Worm (Caenorhabditis elegans) whole organism, young adult: ENCODE results near the gene srx-105.

ENCODE experiments used
- attf-6 ChIP-seq: fragments of 200-800 bp; sonication (Bioruptor generic); IDR thresholded peaks from 2 replicates; pipeline ENCODE4 v1.3.6; 2022; ENCODE audit warnings: missing genetic modification reagents, missing genetic modification characterization, missing compliant biosample characterization
- lsy-27 ChIP-seq: sonication (generic microtip); optimal IDR thresholded peaks from 2 replicates; lab custom pipeline; 2017; ENCODE audit warnings: missing genetic modification characterization, mild to moderate bottlenecking, missing compliant biosample characterization, antibody characterized with exemption, missing genotype, borderline replicate concordance; ENCODE audit not compliant: insufficient read depth
- pbrm-1 ChIP-seq: fragments of 200-800 bp; sonication (Bioruptor generic); IDR thresholded peaks from 2 replicates; pipeline ENCODE4 v1.3.6; 2022; ENCODE audit warnings: missing genetic modification reagents, missing genetic modification characterization, missing compliant biosample characterization
- pha-4 ChIP-seq: fragments of 150-350 bp; sonication (generic microtip); optimal IDR thresholded peaks from 2 replicates; lab custom pipeline; 2014; ENCODE audit warnings: missing biosample characterization, missing genetic modification reagents, missing genetic modification characterization

- no peak for TF ChIP-seq attf-6 (GFP tag; lab: Robert Waterston, UW)
- TF ChIP-seq pbrm-1 (GFP tag; lab: Robert Waterston, UW): no peak
- TF ChIP-seq pha-4 (tag; lab: Kevin White, UChicago): no peak
- TF ChIP-seq lsy-27 (tag; lab: Kevin White, UChicago): no peak
Measured at ce11 chrII:3701305-3701704, at the start of gene srx-105.
